Worm (Caenorhabditis elegans): ENCODE results near the gene F23A7.8.

DNA sequence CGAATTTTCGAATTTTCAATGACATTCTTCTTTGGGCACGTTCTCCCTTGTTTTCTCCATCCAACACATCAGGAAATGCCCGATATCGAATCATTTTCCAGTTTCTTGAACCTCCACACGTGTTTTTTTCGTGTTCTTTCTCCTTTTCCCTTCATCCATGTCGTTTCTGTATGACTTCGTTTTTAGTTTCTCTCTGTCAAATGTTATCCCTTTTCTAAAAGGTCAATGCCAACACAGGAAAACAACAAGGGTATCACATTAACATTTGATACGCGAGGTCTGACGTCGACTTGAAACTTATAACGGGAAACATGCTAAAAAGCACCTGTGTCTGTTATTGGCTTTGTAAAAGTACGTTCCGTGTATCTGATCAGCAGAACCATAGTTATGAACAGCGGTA, 40.3 kb upstream of the F23A7.8 start:
- TF ChIP-seq sea-1 (GFP tag; conservative IDR thresholded peaks at IDR 0.05) (no peak), tra-4 (tag; optimal IDR thresholded peaks at IDR 0.05) (no peak), B0310.2 (tag; optimal IDR thresholded peaks at IDR 0.05) (no peak), ets-7 (tag; optimal IDR thresholded peaks at IDR 0.05) (no peak), ama-1 (optimal IDR thresholded peaks at IDR 0.05) (no peak), scrt-1 (GFP tag; IDR thresholded peaks at IDR 0.05) (no peak), F13C5.2 (tag; optimal IDR thresholded peaks at IDR 0.05) (no peak), hnd-1 (tag; optimal IDR thresholded peaks at IDR 0.05) (no peak), hmg-4 (GFP tag; optimal IDR thresholded peaks at IDR 0.05) (no peak), flt-1 (GFP tag; IDR thresholded peaks at IDR 0.05) (no peak), hmbx-1 (tag; optimal IDR thresholded peaks at IDR 0.05) (no peak), aly-1 (tag; optimal IDR thresholded peaks at IDR 0.05) (no peak)

Data from whole organism, early embryonic.